Worm (Caenorhabditis elegans) whole organism, L3 larva: ENCODE measurements around the gene K03A11.6.

Source experiments
- aly-2 ChIP-seq: fragments of 150-350 bp; optimal IDR thresholded peaks from 2 replicates; lab custom pipeline; 2014; ENCODE audit warnings: missing biosample characterization, missing genetic modification characterization
- ama-1 ChIP-seq: fragments of 150-350 bp; optimal IDR thresholded peaks from 2 replicates; lab custom pipeline; 2018
- fkh-10 ChIP-seq: sonication (generic microtip); optimal IDR thresholded peaks from 2 replicates; lab custom pipeline; 2017; ENCODE audit warnings: missing biosample characterization, missing genetic modification reagents, missing genetic modification characterization
- hmg-11 ChIP-seq: sonication (generic microtip); optimal IDR thresholded peaks from 2 replicates; lab custom pipeline; 2016; ENCODE audit warnings: missing genetic modification characterization, missing compliant biosample characterization
- jun-1 ChIP-seq: fragments of 150-350 bp; optimal IDR thresholded peaks from 2 replicates; lab custom pipeline; 2014; ENCODE audit warnings: missing biosample characterization, missing genetic modification reagents, missing genetic modification characterization
- nhr-11 ChIP-seq: fragments of 150-350 bp; optimal IDR thresholded peaks from 2 replicates; lab custom pipeline; 2014; ENCODE audit warnings: missing biosample characterization, missing genetic modification characterization
- nhr-76 ChIP-seq: fragments of 150-350 bp; sonication (generic microtip); optimal IDR thresholded peaks from 5 replicates; lab custom pipeline; 2014; ENCODE audit warnings: missing biosample characterization, missing genetic modification characterization
- tbx-2 ChIP-seq: sonication (generic microtip); optimal IDR thresholded peaks from 2 replicates; lab custom pipeline; 2016; ENCODE audit warnings: mild to moderate bottlenecking, missing genetic modification characterization, missing compliant biosample characterization
- unc-39 ChIP-seq: sonication (generic microtip); optimal IDR thresholded peaks from 4 replicates; lab custom pipeline; 2017; ENCODE audit warnings: missing biosample characterization, missing genetic modification characterization
- ztf-11 ChIP-seq: fragments of 150-350 bp; optimal IDR thresholded peaks from 2 replicates; lab custom pipeline; 2014; ENCODE audit warnings: missing biosample characterization, missing genetic modification characterization

DNA sequence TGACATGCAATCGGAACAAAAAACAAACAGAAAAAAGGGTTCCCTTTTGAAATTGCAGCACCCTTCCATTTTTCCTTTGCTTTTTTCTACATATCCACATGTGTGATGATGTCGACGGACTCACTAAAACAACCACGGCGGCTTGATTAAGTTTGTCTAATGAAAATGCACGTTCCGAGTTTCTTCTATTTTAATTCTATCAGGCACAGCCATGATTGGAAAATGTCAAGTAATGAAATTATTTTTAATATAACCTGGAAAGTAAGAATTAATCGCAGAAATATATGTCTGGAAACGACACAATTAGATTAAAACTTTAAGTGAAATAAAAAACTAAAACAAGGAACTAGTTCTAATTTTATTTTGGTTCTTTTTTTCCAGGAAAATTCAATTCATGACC lies 21.8 kb upstream of the K03A11.6 start:
- TF ChIP-seq tbx-2 (tag; lab: Kevin White, UChicago) (no peak), hmg-11 (tag; lab: Kevin White, UChicago) (no peak), nhr-11 (tag; lab: Kevin White, UChicago) (no peak), ztf-11 (tag; lab: Kevin White, UChicago) (no peak), unc-39 (tag; lab: Kevin White, UChicago) (no peak), jun-1 (tag; lab: Kevin White, UChicago) (no peak), nhr-76 (tag; lab: Kevin White, UChicago) (no peak), aly-2 (tag; lab: Kevin White, UChicago) (no peak), ama-1 (lab: Kevin White, UChicago) (no peak), fkh-10 (no peak)
